Worm (Caenorhabditis elegans) whole organism, young adult: Measurements from ENCODE around the gene clec-266.

Experiments used
- C06A6.2 ChIP-seq: fragments of 200-800 bp; sonication (Bioruptor generic); conservative IDR thresholded peaks from 2 replicates; pipeline ENCODE4 v1.3.6; 2022; ENCODE audit warnings: missing genetic modification characterization, missing compliant biosample characterization
- atf-7 ChIP-seq: sonication (generic microtip); optimal IDR thresholded peaks from 2 replicates; lab custom pipeline; 2017; ENCODE audit warnings: mild to moderate bottlenecking, missing genetic modification characterization, missing compliant biosample characterization
- attf-3 ChIP-seq: fragments of 200-800 bp; sonication (Bioruptor generic); conservative IDR thresholded peaks from 2 replicates; pipeline ENCODE4 v1.3.6; 2022; ENCODE audit warnings: missing genetic modification reagents, missing genetic modification characterization, missing compliant biosample characterization
- ets-4 ChIP-seq: fragments of 200-800 bp; sonication (Bioruptor generic); optimal IDR thresholded peaks from 2 replicates; lab custom pipeline; 2018; ENCODE audit warnings: mild to moderate bottlenecking, missing genetic modification characterization, missing compliant biosample characterization
- hlh-12 ChIP-seq: sonication (generic microtip); optimal IDR thresholded peaks from 2 replicates; lab custom pipeline; 2016; ENCODE audit warnings: missing genetic modification characterization, missing compliant biosample characterization
- lir-1 ChIP-seq: fragments of 200-800 bp; sonication (Bioruptor generic); conservative IDR thresholded peaks from 2 replicates; pipeline ENCODE4 v1.3.6; 2022; ENCODE audit warnings: missing genetic modification reagents, missing genetic modification characterization, missing compliant biosample characterization
- lsy-27 ChIP-seq: sonication (generic microtip); optimal IDR thresholded peaks from 2 replicates; lab custom pipeline; 2017; ENCODE audit warnings: missing genetic modification characterization, mild to moderate bottlenecking, missing compliant biosample characterization, antibody characterized with exemption, missing genotype, borderline replicate concordance; ENCODE audit not compliant: insufficient read depth
- nfya-2 ChIP-seq: fragments of 200-800 bp; sonication (Bioruptor generic); IDR thresholded peaks from 2 replicates; pipeline ENCODE4 v1.3.6; 2022; ENCODE audit warnings: missing genetic modification reagents, missing genetic modification characterization, missing compliant biosample characterization
- unc-62 ChIP-seq: fragments of 150-350 bp; optimal IDR thresholded peaks from 2 replicates; lab custom pipeline; 2014; ENCODE audit warnings: missing biosample characterization, missing genetic modification reagents, missing genetic modification characterization

- TF ChIP-seq lsy-27 (tag; lab: Kevin White, UChicago) (no peak), nfya-2 (GFP tag; lab: Robert Waterston, UW) (no peak), attf-3 (no peak), ets-4 (GFP tag; lab: Kevin White, UChicago) (no peak), C06A6.2 (GFP tag; lab: Robert Waterston, UW) (no peak), unc-62 (GFP tag; lab: Kevin White, UChicago) (no peak), lir-1 (GFP tag; lab: Robert Waterston, UW) (no peak), atf-7 (tag; lab: Kevin White, UChicago) (no peak), hlh-12 (tag; lab: Kevin White, UChicago) (no peak)
Observed at ce11 chrX:6598732-6599131, 24.0 kb downstream of the clec-266 start, which contains the start of gene hic-1.
